Worm (Caenorhabditis elegans) whole organism, L2 larva: ENCODE results near the gene F53B3.5.

Source experiments
- F13H6.1 ChIP-seq: sonication (generic microtip); optimal IDR thresholded peaks from 2 replicates; lab custom pipeline; 2016; ENCODE audit warnings: missing genetic modification characterization, missing compliant biosample characterization
- R02D3.7 ChIP-seq: fragments of 150-350 bp; optimal IDR thresholded peaks from 2 replicates; lab custom pipeline; 2014; ENCODE audit warnings: missing biosample characterization, missing genetic modification characterization
- ama-1 ChIP-seq: fragments of 150-350 bp; optimal IDR thresholded peaks from 2 replicates; lab custom pipeline; 2018; ENCODE audit warnings: inconsistent platforms
- blmp-1 ChIP-seq: sonication (generic microtip); optimal IDR thresholded peaks from 2 replicates; lab custom pipeline; 2017; ENCODE audit warnings: missing genetic modification characterization, mild to moderate bottlenecking, missing compliant biosample characterization, antibody characterized with exemption, moderate library complexity; ENCODE audit not compliant: insufficient read depth
- ceh-16 ChIP-seq: fragments of 150-350 bp; optimal IDR thresholded peaks from 2 replicates; lab custom pipeline; 2014; ENCODE audit warnings: missing biosample characterization, missing genetic modification characterization
- egl-27 ChIP-seq: sonication (generic microtip); optimal IDR thresholded peaks from 3 replicates; lab custom pipeline; 2017; ENCODE audit warnings: missing biosample characterization, missing genetic modification reagents, missing genetic modification characterization
- elt-3 ChIP-seq: sonication (generic microtip); optimal IDR thresholded peaks from 2 replicates; lab custom pipeline; 2017; ENCODE audit warnings: missing biosample characterization, missing genetic modification characterization
- lsy-2 ChIP-seq, 2 experiments: fragments of 150-350 bp in 1 of 2; sonication (generic microtip) in 1 of 2; optimal IDR thresholded peaks; 2 replicates each; lab custom pipeline; 2014 to 2017; ENCODE audit warnings: missing biosample characterization in 2 of 2, missing genetic modification characterization in 2 of 2
- mdl-1 ChIP-seq, 2 experiments: fragments of 150-350 bp in 1 of 2; sonication (generic microtip) in 1 of 2; optimal IDR thresholded peaks; 2 replicates each; lab custom pipeline; 2017; ENCODE audit warnings: missing biosample characterization in 2 of 2, missing genetic modification characterization in 2 of 2
- skn-1 ChIP-seq: sonication (generic microtip); optimal IDR thresholded peaks from 2 replicates; lab custom pipeline; 2017; ENCODE audit warnings: missing biosample characterization, missing genetic modification characterization
- snpc-4 ChIP-seq: fragments of 150-350 bp; optimal IDR thresholded peaks from 2 replicates; lab custom pipeline; 2014; ENCODE audit warnings: missing biosample characterization, missing genetic modification characterization

DNA sequence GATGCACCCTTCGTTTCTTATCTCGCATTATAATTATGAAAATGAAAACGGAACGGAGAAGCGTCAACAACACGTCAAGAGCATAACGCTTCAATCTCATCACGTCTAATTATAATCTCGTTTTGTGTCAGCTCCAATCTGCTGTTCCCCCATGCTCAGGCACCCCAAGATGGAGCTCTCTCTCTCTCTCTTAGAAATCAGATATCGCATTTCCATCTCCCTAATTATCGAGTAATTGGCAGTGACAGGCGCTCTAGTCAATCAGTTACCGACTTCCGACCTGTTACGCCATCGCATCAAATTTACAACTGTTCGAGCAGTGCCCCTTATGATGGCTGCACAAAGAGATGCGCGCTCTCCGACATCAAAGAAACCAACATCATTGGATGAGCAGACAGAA lies 41.1 kb upstream of the F53B3.5 start:
- TF ChIP-seq lsy-2 (tag; optimal IDR thresholded peaks at IDR 0.05; lab: Kevin White, UChicago) (no peak), blmp-1 (tag; lab: Kevin White, UChicago) (no peak), R02D3.7 (no peak), ceh-16 (no peak), F13H6.1 (tag; lab: Kevin White, UChicago) (no peak), skn-1 (tag; lab: Kevin White, UChicago) (no peak), elt-3 (tag; lab: Kevin White, UChicago) (no peak), mdl-1 (tag; optimal IDR thresholded peaks at IDR 0.05; lab: Kevin White, UChicago) (no peak), egl-27 (tag; lab: Kevin White, UChicago) (no peak), snpc-4 (tag; lab: Kevin White, UChicago) (no peak), ama-1 (lab: Kevin White, UChicago) (no peak)
